Worm (Caenorhabditis elegans) whole organism, L2 larva: Measurements from ENCODE around the gene H03A11.13.
A peak's percentile ranks its signal among the peaks of the same experiment; 100 is the strongest.

Source experiments
- C34F6.9 ChIP-seq: fragments of 150-350 bp; optimal IDR thresholded peaks from 2 replicates; lab custom pipeline; 2014; ENCODE audit warnings: missing biosample characterization, missing genetic modification characterization
- F13H6.1 ChIP-seq: sonication (generic microtip); optimal IDR thresholded peaks from 2 replicates; lab custom pipeline; 2016; ENCODE audit warnings: missing genetic modification characterization, missing compliant biosample characterization
- R02D3.7 ChIP-seq: fragments of 150-350 bp; optimal IDR thresholded peaks from 2 replicates; lab custom pipeline; 2014; ENCODE audit warnings: missing biosample characterization, missing genetic modification characterization
- Y55F3AM.14 ChIP-seq: fragments of 200-800 bp; sonication (Bioruptor generic); optimal IDR thresholded peaks from 2 replicates; lab custom pipeline; 2018; ENCODE audit warnings: mild to moderate bottlenecking, missing genetic modification characterization, missing compliant biosample characterization
- ZK546.5 ChIP-seq: sonication (generic microtip); optimal IDR thresholded peaks from 2 replicates; lab custom pipeline; 2017; ENCODE audit warnings: missing biosample characterization, missing genetic modification characterization
- alr-1 ChIP-seq: fragments of 150-350 bp; optimal IDR thresholded peaks from 2 replicates; lab custom pipeline; 2014; ENCODE audit warnings: missing biosample characterization, missing genetic modification characterization
- aly-2 ChIP-seq: fragments of 150-350 bp; optimal IDR thresholded peaks from 2 replicates; lab custom pipeline; 2014; ENCODE audit warnings: missing biosample characterization, missing genetic modification characterization
- ama-1 ChIP-seq: fragments of 150-350 bp; optimal IDR thresholded peaks from 2 replicates; lab custom pipeline; 2018; ENCODE audit warnings: inconsistent platforms
- blmp-1 ChIP-seq: sonication (generic microtip); optimal IDR thresholded peaks from 2 replicates; lab custom pipeline; 2017; ENCODE audit warnings: missing genetic modification characterization, mild to moderate bottlenecking, missing compliant biosample characterization, antibody characterized with exemption, moderate library complexity; ENCODE audit not compliant: insufficient read depth
- ceh-16 ChIP-seq: fragments of 150-350 bp; optimal IDR thresholded peaks from 2 replicates; lab custom pipeline; 2014; ENCODE audit warnings: missing biosample characterization, missing genetic modification characterization
- ceh-82 ChIP-seq: fragments of 150-350 bp; optimal IDR thresholded peaks from 2 replicates; lab custom pipeline; 2014; ENCODE audit warnings: missing biosample characterization, missing genetic modification characterization
- crh-2 ChIP-seq: sonication (generic microtip); optimal IDR thresholded peaks from 2 replicates; lab custom pipeline; 2017; ENCODE audit warnings: missing biosample characterization, missing genetic modification characterization
- dmd-4 ChIP-seq: sonication (generic microtip); optimal IDR thresholded peaks from 2 replicates; lab custom pipeline; 2017; ENCODE audit warnings: missing biosample characterization, missing genetic modification characterization
- egl-27 ChIP-seq: sonication (generic microtip); optimal IDR thresholded peaks from 3 replicates; lab custom pipeline; 2017; ENCODE audit warnings: missing biosample characterization, missing genetic modification reagents, missing genetic modification characterization
- elt-1 ChIP-seq: fragments of 150-350 bp; optimal IDR thresholded peaks from 2 replicates; lab custom pipeline; 2014; ENCODE audit warnings: missing biosample characterization, missing genetic modification characterization
- elt-3 ChIP-seq: sonication (generic microtip); optimal IDR thresholded peaks from 2 replicates; lab custom pipeline; 2017; ENCODE audit warnings: missing biosample characterization, missing genetic modification characterization
- fos-1 ChIP-seq: fragments of 150-350 bp; optimal IDR thresholded peaks from 2 replicates; lab custom pipeline; 2014; ENCODE audit warnings: missing biosample characterization, missing genetic modification characterization
- gmeb-1 ChIP-seq: fragments of 150-350 bp; optimal IDR thresholded peaks from 2 replicates; lab custom pipeline; 2014; ENCODE audit warnings: missing biosample characterization, missing genetic modification characterization
- lin-11 ChIP-seq: fragments of 150-350 bp; sonication (generic microtip); optimal IDR thresholded peaks from 2 replicates; lab custom pipeline; 2014; ENCODE audit warnings: missing biosample characterization, missing genetic modification characterization, inconsistent platforms, mixed read lengths
- lin-13 ChIP-seq: fragments of 150-350 bp; optimal IDR thresholded peaks from 2 replicates; lab custom pipeline; 2014; ENCODE audit warnings: missing biosample characterization, missing genetic modification reagents, missing genetic modification characterization
- lin-39 ChIP-seq: fragments of 150-350 bp; optimal IDR thresholded peaks from 2 replicates; lab custom pipeline; 2014; ENCODE audit warnings: missing biosample characterization, missing genetic modification reagents, missing genetic modification characterization
- lsy-2 ChIP-seq, 2 experiments: fragments of 150-350 bp in 1 of 2; sonication (generic microtip) in 1 of 2; optimal IDR thresholded peaks; 2 replicates each; lab custom pipeline; 2014 to 2017; ENCODE audit warnings: missing biosample characterization in 2 of 2, missing genetic modification characterization in 2 of 2
- mab-5 ChIP-seq: fragments of 150-350 bp; optimal IDR thresholded peaks from 2 replicates; lab custom pipeline; 2014; ENCODE audit warnings: missing biosample characterization, missing genetic modification characterization
- mbf-1 ChIP-seq: sonication (generic microtip); optimal IDR thresholded peaks from 2 replicates; lab custom pipeline; 2017; ENCODE audit warnings: missing biosample characterization, missing genetic modification characterization
- mdl-1 ChIP-seq, 2 experiments: fragments of 150-350 bp in 1 of 2; sonication (generic microtip) in 1 of 2; optimal IDR thresholded peaks; 2 replicates each; lab custom pipeline; 2017; ENCODE audit warnings: missing biosample characterization in 2 of 2, missing genetic modification characterization in 2 of 2
- nhr-10 ChIP-seq: sonication (generic microtip); optimal IDR thresholded peaks from 2 replicates; lab custom pipeline; 2017; ENCODE audit warnings: missing biosample characterization, missing genetic modification characterization
- nhr-11 ChIP-seq: fragments of 150-350 bp; optimal IDR thresholded peaks from 2 replicates; lab custom pipeline; 2014; ENCODE audit warnings: missing biosample characterization, missing genetic modification characterization
- nhr-12 ChIP-seq: fragments of 150-350 bp; optimal IDR thresholded peaks from 2 replicates; lab custom pipeline; 2014; ENCODE audit warnings: missing biosample characterization, missing genetic modification characterization
- nhr-129 ChIP-seq: fragments of 150-350 bp; optimal IDR thresholded peaks from 2 replicates; lab custom pipeline; 2014; ENCODE audit warnings: missing biosample characterization, missing genetic modification characterization
- nhr-21 ChIP-seq: fragments of 150-350 bp; optimal IDR thresholded peaks from 2 replicates; lab custom pipeline; 2014; ENCODE audit warnings: missing biosample characterization, missing genetic modification characterization
- nhr-23 ChIP-seq: fragments of 150-350 bp; optimal IDR thresholded peaks from 2 replicates; lab custom pipeline; 2014; ENCODE audit warnings: missing biosample characterization, missing genetic modification reagents, missing genetic modification characterization
- nhr-237 ChIP-seq: fragments of 150-350 bp; optimal IDR thresholded peaks from 2 replicates; lab custom pipeline; 2014; ENCODE audit warnings: missing biosample characterization, missing genetic modification characterization
- nhr-25 ChIP-seq: fragments of 150-350 bp; sonication (generic microtip); optimal IDR thresholded peaks from 3 replicates; lab custom pipeline; 2014; ENCODE audit warnings: missing biosample characterization, missing genetic modification characterization
- nhr-6 ChIP-seq: fragments of 150-350 bp; optimal IDR thresholded peaks from 2 replicates; lab custom pipeline; 2014; ENCODE audit warnings: missing biosample characterization, missing genetic modification characterization
- nhr-77 ChIP-seq: fragments of 150-350 bp; optimal IDR thresholded peaks from 2 replicates; lab custom pipeline; 2014; ENCODE audit warnings: missing biosample characterization, missing genetic modification characterization
- peb-1 ChIP-seq: fragments of 150-350 bp; optimal IDR thresholded peaks from 2 replicates; lab custom pipeline; 2014; ENCODE audit warnings: missing biosample characterization, missing genetic modification characterization
- sem-4 ChIP-seq: fragments of 150-350 bp; optimal IDR thresholded peaks from 2 replicates; lab custom pipeline; 2014; ENCODE audit warnings: missing biosample characterization, missing genetic modification reagents, missing genetic modification characterization
- skn-1 ChIP-seq: sonication (generic microtip); optimal IDR thresholded peaks from 2 replicates; lab custom pipeline; 2017; ENCODE audit warnings: missing biosample characterization, missing genetic modification characterization
- sma-3 ChIP-seq: sonication (generic microtip); optimal IDR thresholded peaks from 2 replicates; lab custom pipeline; 2016; ENCODE audit warnings: missing genetic modification reagents, missing genetic modification characterization, missing compliant biosample characterization
- sma-9 ChIP-seq, 2 experiments: fragments of 150-350 bp in 1 of 2; sonication (generic microtip) in 1 of 2; optimal IDR thresholded peaks; 2 replicates each; lab custom pipeline; 2014 to 2016; ENCODE audit warnings: missing genetic modification characterization in 2 of 2, mild to moderate bottlenecking in 1 of 2, missing biosample characterization in 1 of 2, missing compliant biosample characterization in 1 of 2, missing genetic modification reagents in 1 of 2, moderate library complexity in 1 of 2
- snpc-4 ChIP-seq: fragments of 150-350 bp; optimal IDR thresholded peaks from 2 replicates; lab custom pipeline; 2014; ENCODE audit warnings: missing biosample characterization, missing genetic modification characterization
- unc-39 ChIP-seq: fragments of 150-350 bp; optimal IDR thresholded peaks from 2 replicates; lab custom pipeline; 2014; ENCODE audit warnings: missing biosample characterization, missing genetic modification characterization
- unc-55 ChIP-seq: fragments of 150-350 bp; sonication (generic microtip); optimal IDR thresholded peaks from 3 replicates; lab custom pipeline; 2014; ENCODE audit warnings: missing biosample characterization, missing genetic modification reagents, missing genetic modification characterization
- unc-62 ChIP-seq: fragments of 150-350 bp; optimal IDR thresholded peaks from 2 replicates; lab custom pipeline; 2014; ENCODE audit warnings: missing biosample characterization, missing genetic modification reagents, missing genetic modification characterization
- zag-1 ChIP-seq: fragments of 150-350 bp; optimal IDR thresholded peaks from 2 replicates; lab custom pipeline; 2014; ENCODE audit warnings: missing biosample characterization, missing genetic modification characterization
- ztf-1 ChIP-seq: fragments of 200-800 bp; sonication (Bioruptor generic); conservative IDR thresholded peaks from 2 replicates; pipeline ENCODE4 v1.3.6; 2022; ENCODE audit warnings: missing genetic modification characterization, missing compliant biosample characterization
- ztf-11 ChIP-seq: sonication (generic microtip); optimal IDR thresholded peaks from 2 replicates; lab custom pipeline; 2017; ENCODE audit warnings: missing biosample characterization, missing genetic modification characterization
- ztf-4 ChIP-seq: fragments of 150-350 bp; optimal IDR thresholded peaks from 2 replicates; lab custom pipeline; 2014; ENCODE audit warnings: missing biosample characterization, missing genetic modification characterization

The H03A11.13 gene

DNA sequence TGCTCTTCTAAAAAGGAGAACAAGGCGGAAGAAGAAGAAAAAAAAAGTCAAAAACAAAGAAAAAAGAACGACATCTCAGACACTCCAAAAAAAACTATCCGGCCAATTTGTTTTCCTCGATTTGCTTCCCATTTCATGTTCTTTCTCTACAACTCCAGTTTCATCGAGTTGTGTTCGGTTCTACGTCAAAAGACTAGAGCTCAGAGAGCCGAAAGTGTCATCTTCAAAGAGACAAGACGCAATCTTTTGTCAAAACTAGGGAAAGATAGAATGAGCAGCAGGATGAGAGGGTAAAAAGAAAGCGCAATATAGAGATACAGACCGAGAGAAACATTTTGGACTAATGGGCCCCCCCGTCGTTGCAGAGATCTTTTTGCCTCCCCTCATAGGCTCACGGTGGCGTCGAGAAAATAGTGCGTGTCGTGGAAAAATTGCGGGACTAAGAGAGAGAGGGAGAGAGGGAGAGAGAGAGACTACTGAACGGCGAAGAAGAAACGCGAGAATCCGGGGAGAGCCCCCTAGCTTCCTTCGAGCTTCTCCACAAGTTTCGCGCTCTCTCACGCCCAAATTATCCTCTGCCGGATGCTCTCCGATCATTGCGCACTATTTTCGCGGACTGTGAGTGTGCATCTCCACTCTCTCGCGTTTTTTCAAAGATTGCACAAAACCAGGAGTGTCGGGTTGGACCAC is 23.9 kb downstream of the H03A11.13 start:
- no peak for TF ChIP-seq unc-39 (tag; lab: Kevin White, UChicago)
- no peak for TF ChIP-seq nhr-77 (tag; lab: Kevin White, UChicago)
- peak; percentile 9 for TF ChIP-seq nhr-21 (tag; lab: Kevin White, UChicago)
- no peak for TF ChIP-seq nhr-23 (tag; lab: Kevin White, UChicago)
- no peak for TF ChIP-seq unc-62 (GFP tag; lab: Kevin White, UChicago)
- no peak for TF ChIP-seq nhr-12
- TF ChIP-seq peb-1 (tag; lab: Kevin White, UChicago) = no peak
- TF ChIP-seq alr-1 (tag; lab: Kevin White, UChicago) = no peak
- TF ChIP-seq aly-2 = no peak
- TF ChIP-seq zag-1 (tag; lab: Kevin White, UChicago) = peak; percentile 79
- no peak for TF ChIP-seq nhr-10 (tag; lab: Kevin White, UChicago)
- peak; percentile 79 for TF ChIP-seq mab-5 (tag; lab: Kevin White, UChicago)
- peak; percentile 16 for TF ChIP-seq snpc-4 (tag; lab: Kevin White, UChicago)
- peak; percentile 82 for TF ChIP-seq unc-55 (GFP tag; lab: Kevin White, UChicago)
- TF ChIP-seq ztf-11 (tag; lab: Kevin White, UChicago) = no peak
- TF ChIP-seq sma-3 (GFP tag; lab: Kevin White, UChicago) = no peak
- TF ChIP-seq R02D3.7 = no peak
- no peak for TF ChIP-seq ceh-16 (tag; lab: Kevin White, UChicago)
- TF ChIP-seq lin-11 (tag; lab: Kevin White, UChicago) = peak; percentile 31
- no peak for TF ChIP-seq elt-3 (tag; lab: Kevin White, UChicago)
- TF ChIP-seq elt-1 (tag; lab: Kevin White, UChicago) = no peak
- no peak for TF ChIP-seq nhr-11 (tag; lab: Kevin White, UChicago)
- peak; percentile 75 for TF ChIP-seq C34F6.9 (tag; lab: Kevin White, UChicago)
- no peak for TF ChIP-seq nhr-6 (tag; lab: Kevin White, UChicago)
- no peak for TF ChIP-seq skn-1 (tag; lab: Kevin White, UChicago)
- no peak for TF ChIP-seq gmeb-1
- TF ChIP-seq blmp-1 (tag; lab: Kevin White, UChicago) = no peak
- peak; percentile 71 for TF ChIP-seq crh-2 (tag; lab: Kevin White, UChicago)
- TF ChIP-seq fos-1 (tag; lab: Kevin White, UChicago) = peak; percentile 5
- no peak for TF ChIP-seq ama-1 (lab: Kevin White, UChicago)
- TF ChIP-seq F13H6.1 = peak; percentile 95
- peak; percentile 84 for TF ChIP-seq sem-4 (tag; lab: Kevin White, UChicago)
- no peak for TF ChIP-seq nhr-25 (tag; lab: Kevin White, UChicago)
- TF ChIP-seq lsy-2 (tag; optimal IDR thresholded peaks at IDR 0.05; lab: Kevin White, UChicago) = peak in 1 of 2 experiments; percentile 72
- TF ChIP-seq ztf-4 (tag; lab: Kevin White, UChicago) = peak; percentile 85
- TF ChIP-seq ZK546.5 (tag; lab: Kevin White, UChicago) = no peak
- TF ChIP-seq ztf-1 = no peak
- peak; percentile 23 for TF ChIP-seq ceh-82 (tag; lab: Kevin White, UChicago)
- TF ChIP-seq nhr-237 (tag; lab: Kevin White, UChicago) = no peak
- TF ChIP-seq Y55F3AM.14 (GFP tag; lab: Kevin White, UChicago) = no peak
- TF ChIP-seq mdl-1 (tag; optimal IDR thresholded peaks at IDR 0.05; lab: Kevin White, UChicago) = peak; percentile 43 to 58
- no peak for TF ChIP-seq mbf-1 (tag; lab: Kevin White, UChicago)
- peak; percentile 87 for TF ChIP-seq sma-9 (GFP tag; optimal IDR thresholded peaks at IDR 0.05; lab: Kevin White, UChicago)
- TF ChIP-seq sma-9 (tag; optimal IDR thresholded peaks at IDR 0.05; lab: Kevin White, UChicago) = no peak
- TF ChIP-seq egl-27 (tag; lab: Kevin White, UChicago) = peak; percentile 77
- TF ChIP-seq lin-39 (tag; lab: Kevin White, UChicago) = no peak
- TF ChIP-seq lin-13 (GFP tag; lab: Kevin White, UChicago) = peak; percentile 63
- peak; percentile 86 for TF ChIP-seq nhr-129
- no peak for TF ChIP-seq dmd-4 (tag; lab: Kevin White, UChicago)
